Fruit fly (Drosophila melanogaster) whole organism, wandering third instar larva: Measurements from ENCODE around the gene CG3655.
A peak's percentile ranks its signal among the peaks of the same experiment; 100 is the strongest.

Experiments
- Abd-B ChIP-seq: fragments of >200 bp; optimal IDR thresholded peaks from 2 replicates; lab custom pipeline; 2017; ENCODE audit warnings: missing biosample characterization, missing genetic modification characterization
- CG32264 ChIP-seq: fragments of 200-800 bp; sonication (Bioruptor generic); optimal IDR thresholded peaks from 2 replicates; lab custom pipeline; 2016; ENCODE audit warnings: missing biosample characterization, missing genetic modification characterization
- CG9705 ChIP-seq: fragments of 200-800 bp; sonication (Bioruptor generic); optimal IDR thresholded peaks from 2 replicates; lab custom pipeline; 2018; ENCODE audit warnings: missing biosample characterization, mild to moderate bottlenecking, missing genetic modification characterization
- CrebA ChIP-seq: fragments of 200-800 bp; sonication (Bioruptor generic); optimal IDR thresholded peaks from 2 replicates; lab custom pipeline; 2016; ENCODE audit warnings: missing biosample characterization, mild to moderate bottlenecking, missing genetic modification characterization, borderline replicate concordance
- Dfd ChIP-seq: fragments of >200 bp; optimal IDR thresholded peaks from 2 replicates; lab custom pipeline; 2017; ENCODE audit warnings: missing biosample characterization, missing genetic modification characterization
- Dif ChIP-seq: fragments of 200-275, 200-300 bp; sonication (Bioruptor generic); optimal IDR thresholded peaks from 2 replicates; lab custom pipeline; 2018; ENCODE audit warnings: missing biosample characterization, missing genetic modification characterization; ENCODE audit not compliant: partially characterized antibody
- GATAd ChIP-seq: sonication (Bioruptor generic); optimal IDR thresholded peaks from 2 replicates; lab custom pipeline; 2016; ENCODE audit warnings: missing biosample characterization, missing genetic modification characterization
- HLH106 ChIP-seq: fragments of 200-800 bp; optimal IDR thresholded peaks from 3 replicates; lab custom pipeline; 2019; ENCODE audit warnings: missing biosample characterization, mild to moderate bottlenecking, missing genetic modification characterization, moderate library complexity
- Hnf4 ChIP-seq: fragments of 200-800 bp; sonication (Bioruptor generic); optimal IDR thresholded peaks from 2 replicates; lab custom pipeline; 2016; ENCODE audit warnings: missing biosample characterization, mild to moderate bottlenecking, missing genetic modification characterization
- Hr78 ChIP-seq: fragments of >200 bp; optimal IDR thresholded peaks from 2 replicates; lab custom pipeline; 2017; ENCODE audit warnings: missing biosample characterization, missing genetic modification characterization
- Hr83 ChIP-seq: fragments of 200-300 bp; sonication (Bioruptor generic); optimal IDR thresholded peaks from 2 replicates; lab custom pipeline; 2016; ENCODE audit warnings: missing biosample characterization, mild to moderate bottlenecking, missing genetic modification characterization, moderate library complexity; ENCODE audit not compliant: poor library complexity, severe bottlenecking
- Jra ChIP-seq: sonication (Bioruptor generic); optimal IDR thresholded peaks from 2 replicates; lab custom pipeline; 2016; ENCODE audit warnings: missing biosample characterization, missing genetic modification characterization
- Mio ChIP-seq: sonication (Bioruptor generic); optimal IDR thresholded peaks from 2 replicates; lab custom pipeline; 2016; ENCODE audit warnings: missing biosample characterization, missing genetic modification characterization
- Myc ChIP-seq: fragments of >200 bp; optimal IDR thresholded peaks from 2 replicates; lab custom pipeline; 2017
- N ChIP-seq: fragments of >200 bp; optimal IDR thresholded peaks from 2 replicates; lab custom pipeline; 2018; ENCODE audit warnings: missing biosample characterization, missing external identifiers, missing genetic modification characterization
- OdsH ChIP-seq: fragments of 200-800 bp; sonication (Bioruptor generic); optimal IDR thresholded peaks from 2 replicates; lab custom pipeline; 2016; ENCODE audit warnings: missing biosample characterization, mild to moderate bottlenecking, missing genetic modification characterization
- Rel ChIP-seq, 2 experiments: fragments of 200-800 bp; sonication (Bioruptor generic) in 1 of 2; optimal IDR thresholded peaks; 2 replicates in 1 of 2; 3 replicates in 1 of 2; lab custom pipeline; 2016 to 2019; ENCODE audit warnings: mild to moderate bottlenecking in 2 of 2, missing biosample characterization in 2 of 2, missing genetic modification characterization in 2 of 2, moderate library complexity in 1 of 2
- Sp1 ChIP-seq: fragments of 200-800 bp; sonication (Bioruptor generic); optimal IDR thresholded peaks from 3 replicates; lab custom pipeline; 2019; ENCODE audit warnings: missing biosample characterization, mild to moderate bottlenecking, missing genetic modification characterization, moderate library complexity
- Vsx2 ChIP-seq: fragments of 200-300, 225-300 bp; sonication (Bioruptor generic); optimal IDR thresholded peaks from 2 replicates; lab custom pipeline; 2018; ENCODE audit warnings: missing biosample characterization, missing genetic modification characterization; ENCODE audit not compliant: partially characterized antibody
- br ChIP-seq: fragments of 200-800 bp; sonication (Bioruptor generic); optimal IDR thresholded peaks from 2 replicates; lab custom pipeline; 2016; ENCODE audit warnings: missing biosample characterization, missing genetic modification characterization
- brk ChIP-seq: fragments of 200-800 bp; sonication (Bioruptor generic); optimal IDR thresholded peaks from 2 replicates; lab custom pipeline; 2016; ENCODE audit warnings: missing biosample characterization, mild to moderate bottlenecking, missing genetic modification characterization
- dl ChIP-seq, 2 experiments: fragments of 175-275, 200-275 bp in 1 of 2; fragments of 200-275 bp in 1 of 2; sonication (Bioruptor generic); optimal IDR thresholded peaks; lab custom pipeline; 2018; ENCODE audit warnings: mild to moderate bottlenecking in 2 of 2, missing biosample characterization in 2 of 2, missing genetic modification characterization in 2 of 2, moderate library complexity in 2 of 2; ENCODE audit not compliant: partially characterized antibody in 2 of 2, insufficient read depth in 1 of 2
- dmrt93B ChIP-seq: fragments of 200-800 bp; sonication (Bioruptor generic); optimal IDR thresholded peaks from 2 replicates; lab custom pipeline; 2018; ENCODE audit warnings: missing biosample characterization, mild to moderate bottlenecking, missing genetic modification characterization
- dsf ChIP-seq: sonication (Bioruptor generic); optimal IDR thresholded peaks from 2 replicates; lab custom pipeline; 2016; ENCODE audit warnings: missing biosample characterization, missing genetic modification characterization, borderline replicate concordance
- ey ChIP-seq: fragments of 200-800 bp; sonication (Bioruptor generic); optimal IDR thresholded peaks from 2 replicates; lab custom pipeline; 2016; ENCODE audit warnings: missing biosample characterization, missing genetic modification characterization
- foxo ChIP-seq, 2 experiments: fragments of 200-800 bp; sonication (Bioruptor generic); optimal IDR thresholded peaks; 2 replicates in 1 of 2; 3 replicates in 1 of 2; lab custom pipeline; 2016 to 2017; ENCODE audit warnings: missing biosample characterization in 2 of 2, missing genetic modification characterization in 2 of 2
- fru ChIP-seq: fragments of 200-800 bp; sonication (Bioruptor generic); optimal IDR thresholded peaks from 3 replicates; lab custom pipeline; 2016; ENCODE audit warnings: missing biosample characterization, mild to moderate bottlenecking, missing genetic modification characterization
- h ChIP-seq: fragments of 200-800 bp; sonication (Bioruptor generic); optimal IDR thresholded peaks from 3 replicates; lab custom pipeline; 2016; ENCODE audit warnings: missing biosample characterization, mild to moderate bottlenecking, missing genetic modification characterization
- jim ChIP-seq: fragments of 175-275, 200-325 bp; sonication (Bioruptor generic); optimal IDR thresholded peaks from 2 replicates; lab custom pipeline; 2016; ENCODE audit warnings: missing biosample characterization, mild to moderate bottlenecking, missing genetic modification characterization
- lola ChIP-seq: fragments of >200 bp; optimal IDR thresholded peaks from 2 replicates; lab custom pipeline; 2017; ENCODE audit warnings: missing biosample characterization, missing genetic modification characterization
- pan ChIP-seq: fragments of >200 bp; optimal IDR thresholded peaks from 2 replicates; lab custom pipeline; 2017
- psq ChIP-seq: fragments of 200-800 bp; sonication (Bioruptor generic); optimal IDR thresholded peaks from 3 replicates; lab custom pipeline; 2017; ENCODE audit warnings: missing biosample characterization, mild to moderate bottlenecking, missing genetic modification characterization, moderate library complexity
- rgr ChIP-seq: fragments of 200-800 bp; sonication (Bioruptor generic); optimal IDR thresholded peaks from 3 replicates; lab custom pipeline; 2016; ENCODE audit warnings: missing biosample characterization, mild to moderate bottlenecking, missing genetic modification characterization
- sage ChIP-seq: fragments of 200-800 bp; sonication (Bioruptor generic); optimal IDR thresholded peaks from 2 replicates; lab custom pipeline; 2016; ENCODE audit warnings: missing biosample characterization, mild to moderate bottlenecking, missing genetic modification characterization
- sv ChIP-seq: fragments of 200-800 bp; sonication (Bioruptor generic); optimal IDR thresholded peaks from 3 replicates; lab custom pipeline; 2016; ENCODE audit warnings: missing biosample characterization, missing genetic modification characterization
- tai ChIP-seq: sonication (Bioruptor generic); optimal IDR thresholded peaks from 2 replicates; lab custom pipeline; 2016; ENCODE audit warnings: missing biosample characterization, missing genetic modification characterization
- usp ChIP-seq: fragments of >200 bp; optimal IDR thresholded peaks from 2 replicates; lab custom pipeline; 2017; ENCODE audit warnings: missing biosample characterization, missing genetic modification characterization
- woc ChIP-seq: sonication (Bioruptor generic); optimal IDR thresholded peaks from 2 replicates; lab custom pipeline; 2016; ENCODE audit warnings: missing biosample characterization, mild to moderate bottlenecking, missing genetic modification characterization

The CG3655 gene

DNA sequence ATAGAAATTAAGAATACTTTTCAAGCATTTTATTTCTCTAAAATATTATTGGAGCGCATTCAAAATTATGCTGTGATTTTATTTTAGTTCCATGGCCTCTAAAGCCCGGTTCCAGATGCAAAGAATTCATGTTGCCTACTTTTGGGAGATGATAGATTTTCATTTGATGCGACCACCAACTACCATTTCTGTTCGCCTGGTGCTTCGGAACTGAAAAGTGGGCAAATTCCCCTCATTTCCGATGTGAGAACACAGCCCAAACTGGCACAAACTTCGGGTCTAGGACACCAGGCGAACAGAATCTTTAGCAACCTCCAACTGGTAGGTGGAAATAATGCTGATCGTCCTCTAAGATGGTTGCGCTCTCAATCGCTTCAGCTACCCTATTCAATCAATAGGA, 71.6 kb downstream of the CG3655 start:
- TF ChIP-seq woc (GFP tag; lab: Kevin White, UChicago) (no peak), Hnf4 (no peak), Dfd (GFP tag; lab: Kevin White, UChicago) (no peak), Hr83 (GFP tag; lab: Kevin White, UChicago) (no peak), dmrt93B (GFP tag; lab: Kevin White, UChicago) (no peak), Jra (GFP tag; lab: Kevin White, UChicago) (no peak), CrebA (GFP tag; lab: Kevin White, UChicago) (no peak), OdsH (no peak), sv (GFP tag; lab: Kevin White, UChicago) (no peak), fru (GFP tag; lab: Kevin White, UChicago) (no peak), N (GFP tag; lab: Kevin White, UChicago) (no peak), sage (GFP tag; lab: Kevin White, UChicago) (no peak), Sp1 (GFP tag; lab: Kevin White, UChicago) (no peak), GATAd (GFP tag; lab: Kevin White, UChicago) (no peak), psq (GFP tag; lab: Kevin White, UChicago) (no peak)
- TF ChIP-seq, all 38 proteins: peak for 0

DNA sequence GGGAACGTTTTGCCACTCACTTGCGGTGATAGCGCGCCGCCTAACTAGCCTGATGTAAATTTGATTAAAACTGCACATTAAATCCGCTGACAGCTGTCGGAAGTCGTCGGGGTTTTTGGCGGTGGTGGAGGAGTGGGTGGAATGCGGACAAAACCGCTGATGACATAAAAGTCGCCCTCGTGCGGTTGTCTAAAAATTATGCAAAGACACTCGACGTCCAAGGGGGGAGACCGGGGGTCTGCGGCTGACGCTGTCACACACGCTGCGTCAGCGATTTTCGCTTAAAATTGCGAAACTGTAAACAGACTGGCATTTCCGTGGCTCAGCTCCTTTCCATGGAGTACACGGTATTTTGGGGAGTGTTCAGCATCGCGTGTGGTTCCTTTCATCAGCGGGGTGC, 78.4 kb downstream of the CG3655 start:
- TF ChIP-seq fru (GFP tag; lab: Kevin White, UChicago) (no peak), dsf (GFP tag; lab: Kevin White, UChicago) (no peak), h (GFP tag; lab: Kevin White, UChicago) (no peak), sv (GFP tag; lab: Kevin White, UChicago) (no peak), Dif (GFP tag; lab: Kevin White, UChicago) (no peak), dmrt93B (GFP tag; lab: Kevin White, UChicago) (no peak), sage (GFP tag; lab: Kevin White, UChicago) (no peak), jim (no peak)

DNA sequence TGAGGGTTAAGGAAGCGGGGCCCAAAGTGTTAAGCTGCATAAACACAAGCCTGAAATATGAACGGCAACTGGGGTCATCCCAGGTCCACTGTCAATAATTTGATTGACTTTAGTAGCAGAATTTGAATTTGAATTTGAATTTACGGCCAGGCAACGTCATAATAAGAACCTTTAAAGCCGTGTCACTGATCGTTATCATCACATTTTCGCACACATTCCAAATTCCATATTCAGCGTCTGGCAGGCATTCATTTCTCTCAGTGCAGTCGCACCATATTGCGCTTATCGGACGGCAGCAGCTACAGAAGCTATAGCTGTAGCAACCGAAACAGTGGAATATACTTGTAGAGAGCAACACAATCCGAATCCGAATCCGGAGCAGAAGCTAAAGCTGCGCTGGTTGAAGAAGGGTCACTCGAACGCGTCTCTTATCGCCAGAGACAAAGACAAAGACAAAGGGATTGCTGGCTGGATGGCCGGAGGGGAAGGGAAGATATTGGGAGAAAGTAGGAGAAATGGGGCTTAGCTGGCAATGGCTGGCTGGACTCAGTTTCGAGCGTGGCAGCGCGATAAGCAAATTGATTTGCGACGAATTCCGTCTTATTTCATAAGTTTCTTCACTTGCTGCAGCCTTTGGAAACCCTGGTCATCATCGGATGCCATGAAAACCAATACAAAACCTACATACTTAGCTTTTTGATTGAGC, 81.9 kb downstream of the CG3655 start:
- no peak for TF ChIP-seq usp (GFP tag; lab: Kevin White, UChicago)
- TF ChIP-seq Abd-B = no peak
- TF ChIP-seq fru (GFP tag; lab: Kevin White, UChicago) = peak; percentile 67
- peak; percentile 69 for TF ChIP-seq br (GFP tag; lab: Kevin White, UChicago)
- TF ChIP-seq sage (GFP tag; lab: Kevin White, UChicago) = no peak
- no peak for TF ChIP-seq Hr78 (GFP tag; lab: Kevin White, UChicago)
- TF ChIP-seq sv (GFP tag; lab: Kevin White, UChicago) = no peak
- TF ChIP-seq dmrt93B (GFP tag; lab: Kevin White, UChicago) = peak; percentile 40
- TF ChIP-seq Sp1 (GFP tag; lab: Kevin White, UChicago) = peak; percentile 52
- peak; percentile 73 for TF ChIP-seq rgr
- TF ChIP-seq jim = no peak
- peak; percentile 68 for TF ChIP-seq Hnf4
- TF ChIP-seq Jra (GFP tag; lab: Kevin White, UChicago) = peak; percentile 32
- TF ChIP-seq Myc (lab: Kevin White, UChicago) = no peak
- no peak for TF ChIP-seq CrebA (GFP tag; lab: Kevin White, UChicago)
- no peak for TF ChIP-seq CG32264 (GFP tag; lab: Kevin White, UChicago)
- TF ChIP-seq woc (GFP tag; lab: Kevin White, UChicago) = no peak
- peak; percentile 58 for TF ChIP-seq OdsH
- TF ChIP-seq pan (lab: Kevin White, UChicago) = no peak
- peak; percentile 62 for TF ChIP-seq HLH106 (tag; lab: Kevin White, UChicago)
- peak in 1 of 2 experiments; percentile 78 for TF ChIP-seq foxo (GFP tag; optimal IDR thresholded peaks at IDR 0.05; lab: Kevin White, UChicago)
- TF ChIP-seq ey (GFP tag; lab: Kevin White, UChicago) = peak; percentile 61
- TF ChIP-seq Hr83 (GFP tag; lab: Kevin White, UChicago) = peak; percentile 31
- TF ChIP-seq GATAd (GFP tag; lab: Kevin White, UChicago) = no peak
- no peak for TF ChIP-seq dl (GFP tag; optimal IDR thresholded peaks at IDR 0.05; lab: Kevin White, UChicago; ENCODE audit: insufficient read depth in 1 of 2, partially characterized antibody in 2 of 2)
- TF ChIP-seq tai = no peak
- TF ChIP-seq Rel (GFP tag; optimal IDR thresholded peaks at IDR 0.05; lab: Kevin White, UChicago) = no peak
- peak; percentile 17 for TF ChIP-seq Rel (tag; optimal IDR thresholded peaks at IDR 0.05; lab: Kevin White, UChicago)
- no peak for TF ChIP-seq Dif (GFP tag; lab: Kevin White, UChicago)
- TF ChIP-seq lola (GFP tag; lab: Kevin White, UChicago) = no peak
- no peak for TF ChIP-seq dsf (GFP tag; lab: Kevin White, UChicago)
- no peak for TF ChIP-seq Vsx2
- TF ChIP-seq Dfd (GFP tag; lab: Kevin White, UChicago) = no peak
- TF ChIP-seq h (GFP tag; lab: Kevin White, UChicago) = peak; percentile 75
- peak; percentile 47 for TF ChIP-seq psq (GFP tag; lab: Kevin White, UChicago)
- no peak for TF ChIP-seq N (GFP tag; lab: Kevin White, UChicago)
- no peak for TF ChIP-seq CG9705 (GFP tag; lab: Kevin White, UChicago)
- peak; percentile 41 for TF ChIP-seq brk
- no peak for TF ChIP-seq Mio (GFP tag; lab: Kevin White, UChicago)
- TF ChIP-seq, all 38 proteins: peak for 16
